Fruit fly (Drosophila melanogaster): ENCODE results near the gene COX6AL2.

COX6AL2 gene

dm6 chr3L:18898086-18898470 lies 15.9 kb downstream of the COX6AL2 start, which contains the start of gene CG3902 (continued):
- TF ChIP-seq CG14014 (GFP tag; IDR thresholded peaks at IDR 0.05) (no peak), CG18599 (GFP tag; optimal IDR thresholded peaks at IDR 0.05) (no peak), schlank (tag; optimal IDR thresholded peaks at IDR 0.05) (no peak), crp (GFP tag; optimal IDR thresholded peaks at IDR 0.05) (no peak), gfzf (GFP tag; optimal IDR thresholded peaks at IDR 0.05) (no peak), sr (GFP tag; IDR thresholded peaks at IDR 0.05) (no peak; the same call in 2 of the 3 replicates), CG17385 (GFP tag; optimal IDR thresholded peaks at IDR 0.05) (peak; percentile 28), CG6254 (GFP tag; optimal IDR thresholded peaks at IDR 0.05) (no peak), CG34376 (GFP tag; optimal IDR thresholded peaks at IDR 0.05) (peak; percentile 72), Nf-YC (tag; optimal IDR thresholded peaks at IDR 0.05) (no peak), CG14667 (GFP tag; IDR thresholded peaks at IDR 0.05) (no peak), CG14050 (GFP tag; IDR thresholded peaks at IDR 0.05) (peak; percentile 28; the same call in 1 of the 3 replicates), CG33557 (GFP tag; optimal IDR thresholded peaks at IDR 0.05) (no peak), BEAF-32 (GFP tag; optimal IDR thresholded peaks at IDR 0.05) (no peak), onecut (GFP tag; IDR thresholded peaks at IDR 0.05) (peak; percentile 31), az2 (GFP tag; optimal IDR thresholded peaks at IDR 0.05) (no peak), gt (GFP tag; IDR thresholded peaks at IDR 0.05) (no peak), CG2116 (GFP tag; optimal IDR thresholded peaks at IDR 0.05) (no peak), CG13424 (tag; optimal IDR thresholded peaks at IDR 0.05) (no peak), Nf-YB (GFP tag; optimal IDR thresholded peaks at IDR 0.05) (no peak), CrebB (tag; optimal IDR thresholded peaks at IDR 0.05) (peak; percentile 27), CG10321 (GFP tag; IDR thresholded peaks at IDR 0.05) (no peak), lov (optimal IDR thresholded peaks at IDR 0.05) (no peak), lov (GFP tag; IDR thresholded peaks at IDR 0.05) (peak; percentile 71; the same call in 2 of the 3 replicates), cg (GFP tag; optimal IDR thresholded peaks at IDR 0.05) (no peak), CG4328 (GFP tag; optimal IDR thresholded peaks at IDR 0.05) (no peak), Sin3A (optimal IDR thresholded peaks at IDR 0.05) (no peak), dmrt99B (tag; optimal IDR thresholded peaks at IDR 0.05) (no peak), CG2129 (GFP tag; IDR thresholded peaks at IDR 0.05; ENCODE audit: partially characterized antibody) (no peak), Kr (GFP tag; optimal IDR thresholded peaks at IDR 0.05) (no peak), lilli (GFP tag; optimal IDR thresholded peaks at IDR 0.05) (peak; percentile 70), CG9609 (GFP tag; optimal IDR thresholded peaks at IDR 0.05) (no peak), CG3163 (GFP tag; optimal IDR thresholded peaks at IDR 0.05) (no peak), CG13775 (GFP tag; optimal IDR thresholded peaks at IDR 0.05) (no peak), CG15269 (tag; optimal IDR thresholded peaks at IDR 0.05) (peak; percentile 25), ssp (GFP tag; IDR thresholded peaks at IDR 0.05) (no peak), D (optimal IDR thresholded peaks at IDR 0.05) (no peak), D (GFP tag; optimal IDR thresholded peaks at IDR 0.05) (no peak), Mrtf (GFP tag; IDR thresholded peaks at IDR 0.05) (no peak), Atf6 (GFP tag; IDR thresholded peaks at IDR 0.05) (peak; percentile 60; the same call in 1 of the 2 replicates), MESR4 (GFP tag; optimal IDR thresholded peaks at IDR 0.05) (peak; percentile 42), vnd (GFP tag; IDR thresholded peaks at IDR 0.05; ENCODE audit: partially characterized antibody) (no peak), CG2120 (GFP tag; optimal IDR thresholded peaks at IDR 0.05) (peak; percentile 3), tap (tag; optimal IDR thresholded peaks at IDR 0.05) (no peak), grn (GFP tag; optimal IDR thresholded peaks at IDR 0.05) (peak; percentile 84), CG12219 (GFP tag; optimal IDR thresholded peaks at IDR 0.05) (peak; percentile 1), bowl (GFP tag; IDR thresholded peaks at IDR 0.05) (no peak), Bgb (GFP tag; IDR thresholded peaks at IDR 0.05; ENCODE audit: partially characterized antibody) (peak; percentile 59; the same call in 1 of the 2 replicates), jumu (GFP tag; optimal IDR thresholded peaks at IDR 0.05) (no peak), NFAT (GFP tag; IDR thresholded peaks at IDR 0.05) (peak; percentile 68), CG5180 (GFP tag; optimal IDR thresholded peaks at IDR 0.05) (no peak), tx (GFP tag; optimal IDR thresholded peaks at IDR 0.05) (no peak)

Data from whole organism, embryonic.